Fruit fly (Drosophila melanogaster) whole organism, embryonic: Measurements from ENCODE around the gene AP-2alpha.

Experiments used
- Ada2b ChIP-seq: fragments of 200-800 bp; sonication (Bioruptor generic); IDR thresholded peaks from 2 replicates; pipeline ENCODE4 v1.3.6; 2022; ENCODE audit warnings: missing biosample characterization, missing genetic modification characterization
- BEAF-32 ChIP-seq: fragments of 200-800 bp; sonication (Bioruptor generic); optimal IDR thresholded peaks from 3 replicates; lab custom pipeline; 2017; ENCODE audit warnings: missing biosample characterization, missing genetic modification characterization, mild to moderate bottlenecking, moderate library complexity, missing genetic modification reagents
- CG10321 ChIP-seq: fragments of 200-800 bp; sonication (Bioruptor generic); IDR thresholded peaks from 2 replicates; pipeline ENCODE4 v1.3.6; 2022; ENCODE audit warnings: missing biosample characterization, missing genetic modification characterization
- CG10431 ChIP-seq: fragments of 200-800 bp; sonication (Bioruptor generic); optimal IDR thresholded peaks from 3 replicates; lab custom pipeline; 2018; ENCODE audit warnings: missing biosample characterization, mild to moderate bottlenecking, missing genetic modification characterization
- CG11695 ChIP-seq: fragments of 200-800 bp; sonication (Bioruptor generic); IDR thresholded peaks from 3 replicates; pipeline ENCODE4 v1.3.6; 2022; ENCODE audit warnings: missing biosample characterization, missing genetic modification characterization
- CG12299 ChIP-seq: fragments of 200-800 bp; sonication (Bioruptor generic); optimal IDR thresholded peaks from 2 replicates; lab custom pipeline; 2018; ENCODE audit warnings: missing biosample characterization, mild to moderate bottlenecking, missing genetic modification characterization
- CG15011 ChIP-seq: fragments of 200-800 bp; sonication (Bioruptor generic); optimal IDR thresholded peaks from 3 replicates; lab custom pipeline; 2018; ENCODE audit warnings: missing biosample characterization, mild to moderate bottlenecking, missing genetic modification characterization
- CG17568 ChIP-seq: fragments of 200-800 bp; sonication (Bioruptor generic); optimal IDR thresholded peaks from 2 replicates; lab custom pipeline; 2018; ENCODE audit warnings: missing biosample characterization, mild to moderate bottlenecking, missing genetic modification characterization, moderate library complexity
- CG18599 ChIP-seq: fragments of 200-800 bp; sonication (Bioruptor generic); optimal IDR thresholded peaks from 3 replicates; lab custom pipeline; 2017; ENCODE audit warnings: missing biosample characterization, missing genetic modification characterization, mild to moderate bottlenecking, moderate library complexity, missing genetic modification reagents
- CG18619 ChIP-seq: fragments of 200-800 bp; sonication (Bioruptor generic); optimal IDR thresholded peaks from 3 replicates; lab custom pipeline; 2017; ENCODE audit warnings: missing biosample characterization, mild to moderate bottlenecking, missing genetic modification characterization
- CG3163 ChIP-seq: fragments of 200-800 bp; sonication (Bioruptor generic); optimal IDR thresholded peaks from 3 replicates; lab custom pipeline; 2016; ENCODE audit warnings: missing biosample characterization, missing genetic modification characterization
- CG32767 ChIP-seq: fragments of 200-800 bp; sonication (Bioruptor generic); IDR thresholded peaks from 2 replicates; pipeline ENCODE4 v1.3.6; 2022; ENCODE audit warnings: missing biosample characterization, missing genetic modification characterization
- CG33213 ChIP-seq: fragments of 200-800 bp; sonication (Bioruptor generic); optimal IDR thresholded peaks from 3 replicates; lab custom pipeline; 2016; ENCODE audit warnings: missing biosample characterization, missing genetic modification characterization
- CG34224 ChIP-seq: fragments of 200-800 bp; sonication (Bioruptor generic); IDR thresholded peaks from 3 replicates; pipeline ENCODE4 v1.3.6; 2022; ENCODE audit warnings: missing biosample characterization, missing genetic modification characterization; ENCODE audit not compliant: partially characterized antibody
- CG6254 ChIP-seq: fragments of 200-800 bp; sonication (Bioruptor generic); optimal IDR thresholded peaks from 3 replicates; lab custom pipeline; 2017; ENCODE audit warnings: mild to moderate bottlenecking, missing biosample characterization, missing genetic modification reagents, missing genetic modification characterization
- CG6272 ChIP-seq: fragments of 200-800 bp; sonication (Bioruptor generic); IDR thresholded peaks from 2 replicates; pipeline ENCODE4 v1.3.6; 2022; ENCODE audit warnings: missing biosample characterization, missing genetic modification characterization
- CG6654 ChIP-seq: fragments of 200-800 bp; sonication (Bioruptor generic); optimal IDR thresholded peaks from 2 replicates; lab custom pipeline; 2017; ENCODE audit warnings: missing biosample characterization, mild to moderate bottlenecking, missing genetic modification characterization
- CG8281 ChIP-seq: fragments of 200-800 bp; sonication (Bioruptor generic); optimal IDR thresholded peaks from 2 replicates; lab custom pipeline; 2018; ENCODE audit warnings: missing biosample characterization, mild to moderate bottlenecking, missing genetic modification characterization, moderate library complexity
- Camta ChIP-seq: fragments of 200-800 bp; sonication (Bioruptor generic); optimal IDR thresholded peaks from 2 replicates; lab custom pipeline; 2016; ENCODE audit warnings: missing biosample characterization, missing genetic modification characterization
- D ChIP-seq, 2 experiments: fragments of 200-800 bp in 1 of 2; fragments of >200 bp in 1 of 2; sonication (Bioruptor generic) in 1 of 2; optimal IDR thresholded peaks; 2 replicates in 1 of 2; 3 replicates in 1 of 2; lab custom pipeline; 2017; ENCODE audit warnings: mild to moderate bottlenecking in 1 of 2, missing biosample characterization in 1 of 2, missing genetic modification characterization in 1 of 2, missing genetic modification reagents in 1 of 2
- Dek ChIP-seq: fragments of 200-800 bp; sonication (Bioruptor generic); optimal IDR thresholded peaks from 3 replicates; lab custom pipeline; 2019; ENCODE audit warnings: missing biosample characterization, mild to moderate bottlenecking, missing genetic modification characterization, moderate library complexity
- Dfd ChIP-seq, 2 experiments: fragments of >200 bp; optimal IDR thresholded peaks; 2 replicates each; lab custom pipeline; 2017; ENCODE audit warnings: missing biosample characterization in 2 of 2, missing genetic modification characterization in 2 of 2
- Dip3 ChIP-seq: fragments of 200-800 bp; sonication (Bioruptor generic); optimal IDR thresholded peaks from 3 replicates; lab custom pipeline; 2016; ENCODE audit warnings: missing biosample characterization, missing genetic modification characterization
- H2.0 ChIP-seq: fragments of 200-800 bp; sonication (Bioruptor generic); IDR thresholded peaks from 2 replicates; pipeline ENCODE4 v1.3.6; 2022; ENCODE audit warnings: missing biosample characterization, missing genetic modification characterization
- Hr51 ChIP-seq, 2 experiments: fragments of 200-800 bp; sonication (Bioruptor generic); optimal IDR thresholded peaks; 2 replicates in 1 of 2; 3 replicates in 1 of 2; lab custom pipeline; 2016 to 2018; ENCODE audit warnings: missing biosample characterization in 2 of 2, missing genetic modification characterization in 2 of 2, mild to moderate bottlenecking in 1 of 2, moderate library complexity in 1 of 2
- Lhr ChIP-seq: fragments of 200-800 bp; sonication (Bioruptor generic); optimal IDR thresholded peaks from 3 replicates; lab custom pipeline; 2017; ENCODE audit warnings: mild to moderate bottlenecking, missing biosample characterization, missing genetic modification reagents, missing genetic modification characterization
- Lim3 ChIP-seq: fragments of 200-800 bp; sonication (Bioruptor generic); IDR thresholded peaks from 2 replicates; pipeline ENCODE4 v1.3.6; 2022; ENCODE audit warnings: missing biosample characterization, missing genetic modification characterization
- Myb ChIP-seq: fragments of 200-800 bp; sonication (Bioruptor generic); optimal IDR thresholded peaks from 2 replicates; lab custom pipeline; 2016; ENCODE audit warnings: missing biosample characterization, missing genetic modification characterization
- Sin3A ChIP-seq: fragments of >200 bp; optimal IDR thresholded peaks from 2 replicates; lab custom pipeline; 2018
- Stat92E ChIP-seq, 3 experiments: fragments of >200 bp in 2 of 3; fragments of 200-800 bp in 1 of 3; sonication (Bioruptor generic) in 1 of 3; optimal IDR thresholded peaks; 2 replicates each; lab custom pipeline; 2017 to 2019; ENCODE audit warnings: missing biosample characterization in 3 of 3, missing genetic modification characterization in 3 of 3, mild to moderate bottlenecking in 1 of 3, moderate library complexity in 1 of 3
- Vsx1 ChIP-seq: fragments of 200-800 bp; sonication (Bioruptor generic); optimal IDR thresholded peaks from 2 replicates; lab custom pipeline; 2017; ENCODE audit warnings: missing biosample characterization, mild to moderate bottlenecking, missing genetic modification characterization, missing genetic modification reagents
- bab2 ChIP-seq: fragments of 200-800 bp; sonication (Bioruptor generic); optimal IDR thresholded peaks from 2 replicates; lab custom pipeline; 2016; ENCODE audit warnings: missing biosample characterization, missing genetic modification characterization
- ci ChIP-seq: fragments of 200-800 bp; sonication (Bioruptor generic); IDR thresholded peaks from 3 replicates; pipeline ENCODE4 v1.3.6; 2022; ENCODE audit warnings: missing biosample characterization, missing genetic modification characterization
- dati ChIP-seq: fragments of 200-800 bp; sonication (Bioruptor generic); IDR thresholded peaks from 2 replicates; pipeline ENCODE4 v1.3.6; 2022; ENCODE audit warnings: missing biosample characterization, missing genetic modification characterization
- gcm ChIP-seq: fragments of 200-800 bp; sonication (Bioruptor generic); optimal IDR thresholded peaks from 2 replicates; lab custom pipeline; 2019; ENCODE audit warnings: missing biosample characterization, mild to moderate bottlenecking, missing genetic modification characterization, moderate library complexity
- grau ChIP-seq: fragments of 200-800 bp; optimal IDR thresholded peaks from 3 replicates; lab custom pipeline; 2019; ENCODE audit warnings: missing biosample characterization, mild to moderate bottlenecking, missing genetic modification characterization, moderate library complexity
- grn ChIP-seq: fragments of 200-800 bp; sonication (Bioruptor generic); optimal IDR thresholded peaks from 3 replicates; lab custom pipeline; 2017; ENCODE audit warnings: missing biosample characterization, missing genetic modification characterization
- hkb ChIP-seq, 2 experiments: fragments of 200-800 bp in 1 of 2; fragments of >200 bp in 1 of 2; sonication (Bioruptor generic) in 1 of 2; IDR thresholded peaks in 1 of 2; optimal IDR thresholded peaks in 1 of 2; 2 replicates each; pipeline versions ENCODE4 v1.3.6 to Lab custom; 2017 to 2022; ENCODE audit warnings: missing biosample characterization in 1 of 2, missing genetic modification characterization in 1 of 2
- ken ChIP-seq: fragments of 200-800 bp; sonication (Bioruptor generic); IDR thresholded peaks from 3 replicates; pipeline ENCODE4 v1.3.6; 2022; ENCODE audit warnings: missing biosample characterization, missing genetic modification characterization
- kni ChIP-seq: fragments of 200-800 bp; sonication (Bioruptor generic); optimal IDR thresholded peaks from 3 replicates; lab custom pipeline; 2017; ENCODE audit warnings: mild to moderate bottlenecking, missing biosample characterization, missing genetic modification reagents, missing genetic modification characterization
- knrl ChIP-seq: fragments of 200-800 bp; sonication (Bioruptor generic); IDR thresholded peaks from 3 replicates; pipeline ENCODE4 v1.3.6; 2022; ENCODE audit warnings: missing biosample characterization, missing genetic modification characterization; ENCODE audit not compliant: partially characterized antibody
- lmd ChIP-seq: fragments of 200-800 bp; sonication (Bioruptor generic); IDR thresholded peaks from 2 replicates; pipeline ENCODE4 v1.3.6; 2022; ENCODE audit warnings: missing biosample characterization, missing genetic modification characterization
- prd ChIP-seq, 3 experiments: fragments of >200 bp in 2 of 3; fragments of 200-800 bp in 1 of 3; sonication (Bioruptor generic) in 1 of 3; optimal IDR thresholded peaks in 2 of 3; IDR thresholded peaks in 1 of 3; 2 replicates in 2 of 3; 3 replicates in 1 of 3; pipeline versions ENCODE4 v1.3.6 to Lab custom; 2017 to 2022; ENCODE audit warnings: missing biosample characterization in 1 of 3, missing genetic modification characterization in 1 of 3
- stc ChIP-seq: fragments of 200-800 bp; sonication (Bioruptor generic); IDR thresholded peaks from 2 replicates; pipeline ENCODE4 v1.3.6; 2022; ENCODE audit warnings: missing biosample characterization, missing genetic modification characterization
- tap ChIP-seq: fragments of 200-800 bp; optimal IDR thresholded peaks from 3 replicates; lab custom pipeline; 2019; ENCODE audit warnings: missing biosample characterization, mild to moderate bottlenecking, missing genetic modification characterization, moderate library complexity
- trem ChIP-seq: fragments of 200-800 bp; optimal IDR thresholded peaks from 3 replicates; lab custom pipeline; 2019; ENCODE audit warnings: missing biosample characterization, mild to moderate bottlenecking, missing genetic modification characterization, moderate library complexity

AP-2alpha gene

dm6 chr2L:430820-431628, 16.4 kb upstream of the AP-2alpha start, which contains the start of gene ex (continued):
- no peak for TF ChIP-seq dati (GFP tag; lab: Robert Waterston, UW)
- no peak for TF ChIP-seq Ada2b (GFP tag; lab: Robert Waterston, UW)
- TF ChIP-seq Vsx1 (GFP tag; lab: Kevin White, UChicago) = peak; percentile 62
- peak; percentile 65 for TF ChIP-seq CG12299 (tag; lab: Kevin White, UChicago)
- peak; percentile 4 for TF ChIP-seq Camta
- TF ChIP-seq Stat92E (GFP tag; optimal IDR thresholded peaks at IDR 0.05; lab: Kevin White, UChicago) = peak in 1 of 3 experiments; percentile 10
- TF ChIP-seq CG10431 = peak; percentile 66
- TF ChIP-seq CG6272 = no peak
- peak; percentile 31 for TF ChIP-seq CG15011 (GFP tag; lab: Kevin White, UChicago)
- TF ChIP-seq CG3163 (GFP tag; lab: Kevin White, UChicago) = peak; percentile 65
- peak; percentile 76 for TF ChIP-seq kni
- TF ChIP-seq CG6254 (GFP tag; lab: Kevin White, UChicago) = peak; percentile 57
- TF ChIP-seq gcm (GFP tag; lab: Kevin White, UChicago) = peak; percentile 61
- TF ChIP-seq CG11695 = peak; percentile 59; the same call in 1 of the 3 replicates
- peak; percentile 57 for TF ChIP-seq bab2 (GFP tag; lab: Kevin White, UChicago)
- peak; percentile 30 for TF ChIP-seq trem
- TF ChIP-seq Lhr = peak; percentile 27
- peak; percentile 45; the same call in 1 of the 2 replicates for TF ChIP-seq CG32767
- peak; percentile 66 for TF ChIP-seq tap (tag; lab: Kevin White, UChicago)
- no peak for TF ChIP-seq H2.0 (GFP tag; lab: Robert Waterston, UW)
- TF ChIP-seq lmd (GFP tag; lab: Robert Waterston, UW) = no peak
- TF ChIP-seq CG18619 (GFP tag; lab: Kevin White, UChicago) = peak; percentile 68
- peak; percentile 66; the same call in 1 of the 2 replicates for TF ChIP-seq stc
- TF ChIP-seq ci (GFP tag; lab: Robert Waterston, UW) = peak; percentile 88
- TF ChIP-seq CG10321 (GFP tag; lab: Robert Waterston, UW) = peak; percentile 47; the same call in 1 of the 2 replicates
- TF ChIP-seq Lim3 (GFP tag; lab: Robert Waterston, UW) = no peak
- no peak for TF ChIP-seq BEAF-32 (GFP tag; lab: Kevin White, UChicago)
- TF ChIP-seq prd (optimal IDR thresholded peaks at IDR 0.05; lab: Kevin White, UChicago) = no peak
- TF ChIP-seq prd (GFP tag; IDR thresholded peaks at IDR 0.05; lab: Robert Waterston, UW) = no peak
- 0 out of 3 replicates have a peak, but pooled peaks have one; percentile 44 for TF ChIP-seq ken (GFP tag; lab: Robert Waterston, UW)
- TF ChIP-seq Dek = peak; percentile 44
- TF ChIP-seq CG6654 (GFP tag; lab: Kevin White, UChicago) = no peak
- TF ChIP-seq CG34224 = no peak
- TF ChIP-seq CG8281 (tag; lab: Kevin White, UChicago) = peak; percentile 23
- TF ChIP-seq Dfd (GFP tag; optimal IDR thresholded peaks at IDR 0.05; lab: Kevin White, UChicago) = no peak
- TF ChIP-seq grau (tag; lab: Kevin White, UChicago) = peak; percentile 38
- no peak for TF ChIP-seq Sin3A (lab: Kevin White, UChicago)
- no peak for TF ChIP-seq knrl (GFP tag; lab: Robert Waterston, UW)
- TF ChIP-seq Dip3 (GFP tag; lab: Kevin White, UChicago) = no peak
- TF ChIP-seq D (optimal IDR thresholded peaks at IDR 0.05; lab: Kevin White, UChicago) = no peak
- TF ChIP-seq D (GFP tag; optimal IDR thresholded peaks at IDR 0.05; lab: Kevin White, UChicago) = peak; percentile 14
- TF ChIP-seq CG33213 = peak; percentile 29
- TF ChIP-seq Hr51 (GFP tag; optimal IDR thresholded peaks at IDR 0.05; lab: Kevin White, UChicago) = peak; percentile 7 to 13
- TF ChIP-seq CG18599 (GFP tag; lab: Kevin White, UChicago) = peak; percentile 68
- peak; percentile 33 for TF ChIP-seq grn (GFP tag; lab: Kevin White, UChicago)
- peak; percentile 90 for TF ChIP-seq CG17568
- peak; percentile 28 for TF ChIP-seq Myb
- no peak for TF ChIP-seq hkb (optimal IDR thresholded peaks at IDR 0.05; lab: Kevin White, UChicago)
- TF ChIP-seq hkb (GFP tag; IDR thresholded peaks at IDR 0.05; lab: Robert Waterston, UW) = peak; percentile 81
